Worm (Caenorhabditis elegans): Measurements from ENCODE around the gene C07E3.8.

DNA sequence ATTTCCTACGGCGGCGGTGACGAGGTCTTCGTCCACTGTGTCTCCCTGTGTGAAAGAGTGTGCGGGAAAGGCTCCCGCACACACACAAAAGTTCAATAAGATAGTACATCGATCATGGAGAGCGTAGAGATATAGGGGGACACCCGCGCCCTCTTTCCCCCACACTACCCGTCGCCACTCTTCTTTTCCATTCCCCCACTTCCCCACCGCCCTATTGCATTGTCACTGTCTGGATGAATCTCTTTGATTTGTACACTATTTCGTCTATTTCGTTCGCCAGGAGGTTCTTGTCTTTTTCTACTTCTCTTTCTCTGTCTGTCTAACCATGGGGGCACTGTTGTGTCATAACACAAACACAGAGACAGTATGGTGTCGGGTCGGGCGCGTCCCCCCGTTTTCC is 30.2 kb downstream of the C07E3.8 start:
- no peak for TF ChIP-seq snpc-4 (GFP tag; optimal IDR thresholded peaks at IDR 0.05)
- TF ChIP-seq snpc-4 (tag; optimal IDR thresholded peaks at IDR 0.05): peak in 2 of 4 experiments; percentile 41 to 82
- no peak for TF ChIP-seq atf-7 (tag; optimal IDR thresholded peaks at IDR 0.05)
- no peak for TF ChIP-seq ztf-6 (GFP tag; IDR thresholded peaks at IDR 0.05)
- no peak for TF ChIP-seq F33H1.4 (GFP tag; IDR thresholded peaks at IDR 0.05)
- peak; percentile 11 for TF ChIP-seq ZK185.1 (tag; optimal IDR thresholded peaks at IDR 0.05; ENCODE audit: poor library complexity, severe bottlenecking)
- TF ChIP-seq ama-1 (optimal IDR thresholded peaks at IDR 0.05): no peak
- TF ChIP-seq ama-1 (GFP tag; optimal IDR thresholded peaks at IDR 0.05): no peak
- no peak for TF ChIP-seq ekl-4 (GFP tag; IDR thresholded peaks at IDR 0.05)
- TF ChIP-seq F49E8.2 (tag; optimal IDR thresholded peaks at IDR 0.05; ENCODE audit: insufficient read depth): no peak
- TF ChIP-seq tbp1 (GFP tag; optimal IDR thresholded peaks at IDR 0.05): peak; percentile 6
- peak; percentile 20 for TF ChIP-seq lin-54 (GFP tag; optimal IDR thresholded peaks at IDR 0.05)

Data from whole organism, young adult.